In the genomic region with DNA sequence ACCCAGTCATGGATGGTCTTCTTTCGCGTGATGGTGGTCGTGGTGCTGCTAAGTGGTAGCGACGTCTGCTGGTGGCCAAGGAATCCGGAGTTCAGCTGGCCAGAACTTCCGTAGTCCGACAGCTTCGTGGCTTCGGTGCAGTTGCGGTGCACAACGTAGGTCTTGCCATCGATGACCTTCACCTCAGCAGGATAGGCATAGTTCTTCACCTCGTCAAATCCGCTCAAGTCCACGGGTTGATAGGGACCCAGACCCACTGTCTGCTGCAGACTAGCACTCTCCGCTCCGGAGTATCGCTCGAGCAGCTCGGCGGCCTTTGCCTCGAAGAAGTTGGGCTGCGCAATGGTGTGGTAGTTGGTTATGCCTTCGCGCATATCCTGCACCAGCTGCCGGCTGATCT, we compare ENCODE assay signal across 2 fruit fly cellular contexts.
TF ChIP-seq lines count a peak whose summit lies in the region.

No protein-coding gene starts in this region.

- TF ChIP-seq CTCF in whole organism, embryonic (GFP tag; optimal IDR thresholded peaks at IDR 0.05; lab: Kevin White, UChicago): no peak

TF ChIP-seq in whole organism, embryonic, 481 proteins besides CTCF, POLR2A, EP300 and RAD21:
- TF ChIP-seq CG32767 (GFP tag; IDR thresholded peaks at IDR 0.05; lab: Robert Waterston, UW) (no peak), Med (GFP tag; lab: Kevin White, UChicago) (peak; percentile 53)

TF ChIP-seq in whole organism, prepupa, 60 proteins besides CTCF, POLR2A, EP300 and RAD21:
- TF ChIP-seq CG10669 (GFP tag; optimal IDR thresholded peaks at IDR 0.05; lab: Kevin White, UChicago) (no peak), svp (GFP tag; lab: Kevin White, UChicago) (peak; percentile 71)
TF ChIP-seq in whole organism, prepupa: peak in this region for 1.
